Fruit fly (Drosophila melanogaster) whole organism, prepupa: Measurements from ENCODE around the gene CG7341.

Experiments used
- CG6792 ChIP-seq: fragments of 200-800 bp; sonication (Bioruptor generic); optimal IDR thresholded peaks from 3 replicates; lab custom pipeline; 2016; ENCODE audit warnings: missing biosample characterization, missing genetic modification characterization
- spab ChIP-seq: fragments of 200-800 bp; sonication (Bioruptor generic); optimal IDR thresholded peaks from 2 replicates; lab custom pipeline; 2017; ENCODE audit warnings: missing biosample characterization, mild to moderate bottlenecking, missing genetic modification characterization, missing genetic modification reagents

DNA sequence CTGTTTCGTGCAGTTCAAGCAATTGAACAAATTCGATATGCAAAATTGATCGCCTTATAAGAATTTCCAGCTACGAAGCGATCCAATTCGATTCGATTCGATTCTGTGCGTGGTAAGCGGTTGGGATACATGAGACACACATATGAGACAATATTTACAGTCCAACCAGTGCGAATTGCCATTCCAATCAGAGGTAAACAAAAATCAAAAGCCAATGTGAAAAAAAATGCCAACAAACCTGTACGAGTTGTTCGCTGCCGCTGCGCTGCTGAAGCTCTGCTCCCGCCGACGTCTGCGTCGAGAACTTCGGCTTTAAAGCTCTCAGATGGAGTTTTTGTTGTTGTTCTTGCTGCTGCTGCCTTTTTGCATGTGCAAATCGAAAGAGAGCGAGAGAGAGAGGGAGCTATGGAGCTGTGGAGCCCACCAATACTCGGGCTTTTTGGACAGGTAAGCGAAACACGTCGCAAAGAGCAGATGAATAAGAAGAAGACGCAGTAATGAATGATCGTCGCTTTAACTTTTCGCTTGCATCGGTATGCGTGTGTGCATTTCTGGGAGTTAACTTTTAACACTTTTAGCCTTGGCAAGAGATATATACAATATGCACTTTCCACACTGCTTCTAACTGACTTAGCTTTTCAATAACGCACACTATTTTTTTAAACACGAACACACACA, 7.3 kb upstream of the CG7341 start:
- TF ChIP-seq CG6792 (GFP tag; lab: Kevin White, UChicago) (no peak), spab (GFP tag; lab: Kevin White, UChicago) (no peak)
